Fruit fly (Drosophila melanogaster) whole organism, pupa: Measurements from ENCODE around the gene CG42535.

ENCODE experiments used
- CG14655 ChIP-seq: fragments of 200-800 bp; sonication (Bioruptor generic); optimal IDR thresholded peaks from 3 replicates; lab custom pipeline; 2017; ENCODE audit warnings: mild to moderate bottlenecking, missing biosample characterization, missing genetic modification reagents, missing genetic modification characterization
- Pif1A ChIP-seq: fragments of 200-800 bp; sonication (Bioruptor generic); optimal IDR thresholded peaks from 3 replicates; lab custom pipeline; 2016; ENCODE audit warnings: missing biosample characterization, missing genetic modification characterization
- Snoo ChIP-seq: fragments of 200-800 bp; sonication (Bioruptor generic); optimal IDR thresholded peaks from 3 replicates; lab custom pipeline; 2017; ENCODE audit warnings: missing biosample characterization, mild to moderate bottlenecking, missing genetic modification characterization, inconsistent platforms
- fd96Ca ChIP-seq: fragments of 200-800 bp; sonication (Bioruptor generic); IDR thresholded peaks from 3 replicates; pipeline ENCODE4 v1.3.6; 2022; ENCODE audit warnings: missing biosample characterization, missing genetic modification characterization
- rn ChIP-seq: fragments of 200-800 bp; sonication (Bioruptor generic); IDR thresholded peaks from 2 replicates; pipeline ENCODE4 v1.3.6; 2022; ENCODE audit warnings: missing biosample characterization, missing genetic modification characterization

- TF ChIP-seq Snoo (tag; lab: Kevin White, UChicago): no peak
- TF ChIP-seq fd96Ca (GFP tag; lab: Robert Waterston, UW): no peak
- TF ChIP-seq rn (GFP tag; lab: Robert Waterston, UW): no peak
- TF ChIP-seq Pif1A (GFP tag; lab: Kevin White, UChicago): no peak
- no peak for TF ChIP-seq CG14655 (GFP tag; lab: Kevin White, UChicago)
Observed at dm6 chr3L:10663190-10663763, 32.5 kb upstream of the CG42535 start, which contains the start of gene Adi1.
